Fruit fly (Drosophila melanogaster): ENCODE data around the gene Vm26Ab.

dm6 chr2L:5971093-5971808 is 14.4 kb downstream of the Vm26Ab start:
- TF ChIP-seq h (optimal IDR thresholded peaks at IDR 0.05): no peak
- TF ChIP-seq Sin3A (optimal IDR thresholded peaks at IDR 0.05): no peak
- TF ChIP-seq psq (optimal IDR thresholded peaks at IDR 0.05): no peak
- TF ChIP-seq Myc (optimal IDR thresholded peaks at IDR 0.05): no peak
- TF ChIP-seq ttk (optimal IDR thresholded peaks at IDR 0.05): no peak

Data from Kc167 (cell line).